ENCODE assay signal across 2 worm cellular contexts in the genomic region with DNA sequence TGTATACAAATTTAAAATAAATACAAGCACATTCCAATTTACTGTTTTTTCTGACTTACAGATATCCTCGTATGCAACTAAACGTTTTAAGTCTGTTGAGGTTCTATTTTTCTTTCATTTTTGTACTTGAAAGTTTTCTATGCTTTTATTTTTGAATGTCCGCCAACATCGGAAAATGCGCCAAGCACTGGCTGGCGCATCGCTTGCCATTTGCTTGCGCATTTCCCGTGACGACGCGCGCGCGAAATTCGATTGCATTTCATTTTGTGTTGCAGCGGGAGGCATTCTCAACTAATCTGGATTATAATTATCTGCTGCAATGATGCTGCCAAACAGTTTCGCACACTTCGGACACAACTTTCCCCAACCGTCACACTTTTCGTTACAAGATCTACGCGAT.
TF ChIP-seq lines count a peak whose summit lies in the region.

Gene fbxl-2 (plus strand): TSS at position 278 of the 400 bp plus-strand sequence.

TF ChIP-seq in whole organism, L4 larva, 104 proteins besides CTCF, POLR2A, EP300 and RAD21 (continued from another document):
- TF ChIP-seq ZK337.2 (GFP tag; IDR thresholded peaks at IDR 0.05; lab: Robert Waterston, UW) (0 out of 2 replicates have a peak, but pooled peaks have one; percentile 56), daf-16 (GFP tag; optimal IDR thresholded peaks at IDR 0.05; lab: Kevin White, UChicago) (peak; percentile 55 to 84), daf-16 (tag; optimal IDR thresholded peaks at IDR 0.05; lab: Kevin White, UChicago) (peak; percentile 55), ceh-82 (tag; optimal IDR thresholded peaks at IDR 0.05; lab: Kevin White, UChicago) (no peak), dve-1 (tag; optimal IDR thresholded peaks at IDR 0.05; lab: Kevin White, UChicago; ENCODE audit: insufficient read depth) (peak; percentile 95), php-3 (GFP tag; IDR thresholded peaks at IDR 0.05; lab: Robert Waterston, UW) (peak; percentile 73), ceh-44 (GFP tag; IDR thresholded peaks at IDR 0.05; lab: Robert Waterston, UW) (0 out of 2 replicates have a peak, but pooled peaks have one; percentile 6), nhr-11 (tag; optimal IDR thresholded peaks at IDR 0.05; lab: Kevin White, UChicago) (peak; percentile 90), mxl-2 (GFP tag; conservative IDR thresholded peaks at IDR 0.05; lab: Robert Waterston, UW) (0 out of 2 replicates have a peak, but pooled peaks have one; percentile 57), unc-62 (GFP tag; optimal IDR thresholded peaks at IDR 0.05 in 1 of 2; lab: Kevin White, UChicago) (peak in 1 of 2 experiments; percentile 92), unc-62 (tag; optimal IDR thresholded peaks at IDR 0.05; lab: Kevin White, UChicago) (no peak), ama-1 (optimal IDR thresholded peaks at IDR 0.05; lab: Kevin White, UChicago) (peak; percentile 59), spr-3 (GFP tag; optimal IDR thresholded peaks at IDR 0.05; lab: Kevin White, UChicago) (peak; percentile 75), daf-8 (GFP tag; IDR thresholded peaks at IDR 0.05; lab: Robert Waterston, UW) (no peak), nhr-237 (tag; optimal IDR thresholded peaks at IDR 0.05; lab: Kevin White, UChicago) (no peak), lin-29 (GFP tag; IDR thresholded peaks at IDR 0.05; lab: Robert Waterston, UW) (peak; percentile 83), spr-1 (tag; optimal IDR thresholded peaks at IDR 0.05; lab: Kevin White, UChicago) (peak; percentile 87), zfp-2 (tag; optimal IDR thresholded peaks at IDR 0.05; lab: Kevin White, UChicago) (peak; percentile 71), nhr-10 (tag; optimal IDR thresholded peaks at IDR 0.05; lab: Kevin White, UChicago) (no peak), vab-7 (GFP tag; IDR thresholded peaks at IDR 0.05; lab: Robert Waterston, UW) (peak; percentile 67; the same call in 1 of the 2 replicates), attf-4 (tag; optimal IDR thresholded peaks at IDR 0.05; lab: Kevin White, UChicago) (no peak), unc-130 (GFP tag; optimal IDR thresholded peaks at IDR 0.05; lab: Kevin White, UChicago) (peak; percentile 71), hlh-30 (tag; optimal IDR thresholded peaks at IDR 0.05; lab: Kevin White, UChicago; ENCODE audit: insufficient read depth) (peak; percentile 90), unc-39 (tag; optimal IDR thresholded peaks at IDR 0.05; lab: Kevin White, UChicago) (no peak), set-16 (GFP tag; IDR thresholded peaks at IDR 0.05; lab: Robert Waterston, UW) (peak; percentile 47; the same call in 1 of the 2 replicates), lin-38 (GFP tag; IDR thresholded peaks at IDR 0.05; lab: Robert Waterston, UW) (peak; percentile 94), lin-15B (tag; optimal IDR thresholded peaks at IDR 0.05; lab: Kevin White, UChicago) (peak; percentile 79), F37D6.2 (tag; optimal IDR thresholded peaks at IDR 0.05; lab: Kevin White, UChicago) (peak; percentile 92), F26F4.8 (GFP tag; conservative IDR thresholded peaks at IDR 0.05; lab: Robert Waterston, UW) (no peak), egl-27 (tag; optimal IDR thresholded peaks at IDR 0.05; lab: Kevin White, UChicago) (no peak), madf-5 (GFP tag; IDR thresholded peaks at IDR 0.05; lab: Robert Waterston, UW) (peak in 1 of 2 experiments; percentile 73; a peak in 1 of 4 replicates), snpc-1.2 (GFP tag; IDR thresholded peaks at IDR 0.05; lab: Robert Waterston, UW) (0 out of 2 replicates have a peak, but pooled peaks have one; percentile 54), F10B5.3 (tag; optimal IDR thresholded peaks at IDR 0.05; lab: Kevin White, UChicago) (peak; percentile 83), dpl-1 (GFP tag; optimal IDR thresholded peaks at IDR 0.05; lab: Kevin White, UChicago) (peak; percentile 100), ztf-7 (tag; optimal IDR thresholded peaks at IDR 0.05; lab: Kevin White, UChicago) (peak; percentile 84), pqm-1 (tag; optimal IDR thresholded peaks at IDR 0.05; lab: Kevin White, UChicago) (peak; percentile 51), ces-1 (GFP tag; optimal IDR thresholded peaks at IDR 0.05; lab: Kevin White, UChicago) (no peak), zag-1 (tag; optimal IDR thresholded peaks at IDR 0.05; lab: Kevin White, UChicago) (no peak), tra-1 (GFP tag; IDR thresholded peaks at IDR 0.05; lab: Robert Waterston, UW) (peak; percentile 84), ctbp-1 (GFP tag; IDR thresholded peaks at IDR 0.05; lab: Robert Waterston, UW) (peak; percentile 85), lim-7 (GFP tag; IDR thresholded peaks at IDR 0.05; lab: Robert Waterston, UW) (peak; percentile 51; the same call in 1 of the 2 replicates), F49E8.2 (tag; optimal IDR thresholded peaks at IDR 0.05; lab: Kevin White, UChicago; ENCODE audit: borderline replicate concordance) (peak; percentile 28), hmg-1.1 (GFP tag; IDR thresholded peaks at IDR 0.05; lab: Robert Waterston, UW) (peak; percentile 94), mep-1 (tag; optimal IDR thresholded peaks at IDR 0.05; lab: Kevin White, UChicago) (peak; percentile 95), jun-1 (tag; optimal IDR thresholded peaks at IDR 0.05; lab: Kevin White, UChicago) (peak; percentile 65), Y75B8A.6 (GFP tag; IDR thresholded peaks at IDR 0.05; lab: Robert Waterston, UW) (peak; percentile 89), lin-13 (GFP tag; optimal IDR thresholded peaks at IDR 0.05; lab: Kevin White, UChicago) (peak; percentile 94), skn-1 (tag; optimal IDR thresholded peaks at IDR 0.05; lab: Kevin White, UChicago) (no peak), hlh-11 (tag; optimal IDR thresholded peaks at IDR 0.05; lab: Kevin White, UChicago) (peak; percentile 89), zip-11 (GFP tag; IDR thresholded peaks at IDR 0.05; lab: Robert Waterston, UW) (peak; percentile 12; the same call in 1 of the 2 replicates), zip-2 (tag; optimal IDR thresholded peaks at IDR 0.05; lab: Kevin White, UChicago) (peak; percentile 28), nhr-76 (tag; optimal IDR thresholded peaks at IDR 0.05; lab: Kevin White, UChicago) (no peak)

TF ChIP-seq in whole organism, late embryonic, 69 proteins besides CTCF, POLR2A, EP300 and RAD21 (continued from another document):
- no peak for TF ChIP-seq nhr-11 (tag; optimal IDR thresholded peaks at IDR 0.05; lab: Kevin White, UChicago)
- TF ChIP-seq syd-9 (tag; optimal IDR thresholded peaks at IDR 0.05; lab: Kevin White, UChicago) = peak; percentile 63
- peak; percentile 90 for TF ChIP-seq nfya-1 (tag; optimal IDR thresholded peaks at IDR 0.05; lab: Kevin White, UChicago)
- TF ChIP-seq elt-2 (tag; optimal IDR thresholded peaks at IDR 0.05; lab: Kevin White, UChicago) = peak; percentile 88
- peak; percentile 89 for TF ChIP-seq dve-1 (tag; optimal IDR thresholded peaks at IDR 0.05; lab: Kevin White, UChicago)
- TF ChIP-seq pros-1 (tag; optimal IDR thresholded peaks at IDR 0.05; lab: Kevin White, UChicago) = peak; percentile 36
- peak; percentile 4 for TF ChIP-seq fkh-10 (GFP tag; optimal IDR thresholded peaks at IDR 0.05; lab: Kevin White, UChicago)
- peak; percentile 57 for TF ChIP-seq sox-4 (tag; optimal IDR thresholded peaks at IDR 0.05; lab: Kevin White, UChicago)
- no peak; the same call in 1 of the 2 replicates for TF ChIP-seq sox-2 (GFP tag; IDR thresholded peaks at IDR 0.05; lab: Robert Waterston, UW)
